Worm (Caenorhabditis elegans) whole organism, L4/young adult: ENCODE measurements around the gene Y67D8C.7.

ENCODE experiments used
- W03F9.2 ChIP-seq: fragments of 150-350 bp; optimal IDR thresholded peaks from 2 replicates; lab custom pipeline; 2014; ENCODE audit warnings: missing biosample characterization, missing genetic modification characterization
- dao-5 ChIP-seq: sonication (generic microtip); optimal IDR thresholded peaks from 2 replicates; lab custom pipeline; 2016; ENCODE audit warnings: missing genotype, missing genetic modification characterization, moderate library complexity, missing compliant biosample characterization
- him-1 ChIP-seq: sonication (generic microtip); optimal IDR thresholded peaks from 2 replicates; lab custom pipeline; 2016; ENCODE audit warnings: missing genotype, missing genetic modification reagents, missing genetic modification characterization, missing compliant biosample characterization

DNA sequence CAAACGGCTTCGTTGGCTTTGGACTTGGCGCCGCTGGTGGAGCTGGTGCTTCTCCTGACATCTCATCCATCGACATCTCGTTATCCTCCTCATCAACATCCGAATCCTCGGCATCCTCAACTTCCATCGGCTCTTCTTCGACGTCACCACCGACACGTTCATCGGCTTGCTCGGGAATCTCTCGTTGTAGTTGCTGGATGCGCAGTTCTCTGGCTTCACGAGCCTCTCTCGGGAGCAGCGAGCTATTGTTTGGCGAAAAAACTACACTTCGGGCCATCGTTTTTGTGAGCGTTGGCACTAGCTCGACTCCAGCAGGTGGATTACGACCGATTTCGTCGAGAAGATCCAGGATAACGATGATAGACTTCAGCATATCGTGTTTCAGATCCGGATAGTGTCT, 20.7 kb downstream of the Y67D8C.7 start:
- TF ChIP-seq him-1 (tag; lab: Kevin White, UChicago) (no peak), dao-5 (tag; lab: Kevin White, UChicago) (no peak), W03F9.2 (tag; lab: Kevin White, UChicago) (no peak)
